Fruit fly (Drosophila melanogaster): ENCODE results near the gene CG43082.

CG43082 gene

dm6 chr3L:15675111-15675510 lies 13.4 kb downstream of the CG43082 start (continued):
- TF ChIP-seq peb (GFP tag; IDR thresholded peaks at IDR 0.05) = 0 out of 2 replicates have a peak, but pooled peaks have one; percentile 35
- TF ChIP-seq CG4424 (GFP tag; optimal IDR thresholded peaks at IDR 0.05) = peak; percentile 86
- peak; percentile 13 for TF ChIP-seq disco-r (GFP tag; optimal IDR thresholded peaks at IDR 0.05)
- TF ChIP-seq Camta (GFP tag; optimal IDR thresholded peaks at IDR 0.05) = peak; percentile 63
- no peak for TF ChIP-seq CG31365 (tag; optimal IDR thresholded peaks at IDR 0.05)
- TF ChIP-seq Hsf (GFP tag; optimal IDR thresholded peaks at IDR 0.05) = peak; percentile 57
- TF ChIP-seq NK7.1 (GFP tag; optimal IDR thresholded peaks at IDR 0.05) = peak; percentile 5
- peak; percentile 87 for TF ChIP-seq gem (tag; optimal IDR thresholded peaks at IDR 0.05)
- peak; percentile 28 for TF ChIP-seq NC2α (GFP tag; optimal IDR thresholded peaks at IDR 0.05)
- TF ChIP-seq row (GFP tag; IDR thresholded peaks at IDR 0.05) = peak; percentile 75
- TF ChIP-seq CG14860 (GFP tag; IDR thresholded peaks at IDR 0.05; ENCODE audit: partially characterized antibody) = no peak
- TF ChIP-seq slp2 (GFP tag; optimal IDR thresholded peaks at IDR 0.05) = peak; percentile 53
- peak; percentile 15 for TF ChIP-seq Deaf1 (tag; optimal IDR thresholded peaks at IDR 0.05)
- TF ChIP-seq Sox102F (GFP tag; optimal IDR thresholded peaks at IDR 0.05) = peak; percentile 67
- peak; percentile 92 for TF ChIP-seq Xrp1 (GFP tag; IDR thresholded peaks at IDR 0.05)
- TF ChIP-seq CG9609 (GFP tag; optimal IDR thresholded peaks at IDR 0.05) = peak; percentile 50
- no peak for TF ChIP-seq eyg (GFP tag; optimal IDR thresholded peaks at IDR 0.05)
- TF ChIP-seq CG1603 (tag; optimal IDR thresholded peaks at IDR 0.05) = peak; percentile 92
- TF ChIP-seq CG12942 (GFP tag; optimal IDR thresholded peaks at IDR 0.05) = peak; percentile 52
- peak; percentile 89 for TF ChIP-seq zfh1 (GFP tag; IDR thresholded peaks at IDR 0.05)
- no peak for TF ChIP-seq gro (GFP tag; optimal IDR thresholded peaks at IDR 0.05)
- peak; percentile 66 for TF ChIP-seq nerfin-1 (tag; optimal IDR thresholded peaks at IDR 0.05)
- no peak for TF ChIP-seq CG13296 (GFP tag; optimal IDR thresholded peaks at IDR 0.05)
- peak; percentile 80; the same call in 1 of the 2 replicates for TF ChIP-seq ara (GFP tag; IDR thresholded peaks at IDR 0.05)
- TF ChIP-seq odd (GFP tag; optimal IDR thresholded peaks at IDR 0.05) = no peak
- TF ChIP-seq sens-2 (GFP tag; IDR thresholded peaks at IDR 0.05) = peak; percentile 56; the same call in 1 of the 2 replicates
- no peak for TF ChIP-seq Lpt (GFP tag; optimal IDR thresholded peaks at IDR 0.05)
- peak; percentile 65 for TF ChIP-seq CG7556 (GFP tag; optimal IDR thresholded peaks at IDR 0.05)
- TF ChIP-seq CG8290 (GFP tag; optimal IDR thresholded peaks at IDR 0.05) = peak; percentile 62
- TF ChIP-seq CG8290 (tag; optimal IDR thresholded peaks at IDR 0.05) = peak in 1 of 2 experiments; percentile 26
- TF ChIP-seq H2.0 (GFP tag; IDR thresholded peaks at IDR 0.05) = peak; percentile 30; the same call in 1 of the 2 replicates
- no peak for TF ChIP-seq danr (GFP tag; IDR thresholded peaks at IDR 0.05)
- 0 out of 2 replicates have a peak, but pooled peaks have one; percentile 22 for TF ChIP-seq onecut (GFP tag; IDR thresholded peaks at IDR 0.05)
- TF ChIP-seq CG17829 (tag; optimal IDR thresholded peaks at IDR 0.05) = peak; percentile 90
- TF ChIP-seq CG18011 (GFP tag; optimal IDR thresholded peaks at IDR 0.05) = no peak
- TF ChIP-seq hkb (optimal IDR thresholded peaks at IDR 0.05) = no peak
- peak; percentile 51 for TF ChIP-seq hkb (GFP tag; IDR thresholded peaks at IDR 0.05)
- TF ChIP-seq E2f1 (GFP tag; IDR thresholded peaks at IDR 0.05) = 0 out of 2 replicates have a peak, but pooled peaks have one; percentile 37
- TF ChIP-seq Pdp1 (GFP tag; optimal IDR thresholded peaks at IDR 0.05) = peak; percentile 59 to 71
- peak in 1 of 3 experiments; percentile 89 for TF ChIP-seq lola (GFP tag; optimal IDR thresholded peaks at IDR 0.05)
- peak; percentile 78 for TF ChIP-seq fd96Cb (tag; optimal IDR thresholded peaks at IDR 0.05)
- TF ChIP-seq Kr (GFP tag; optimal IDR thresholded peaks at IDR 0.05) = peak; percentile 11
- no peak for TF ChIP-seq Jarid2 (GFP tag; optimal IDR thresholded peaks at IDR 0.05)
- peak; percentile 65 for TF ChIP-seq CG10209 (GFP tag; optimal IDR thresholded peaks at IDR 0.05)
- TF ChIP-seq gt (GFP tag; IDR thresholded peaks at IDR 0.05) = peak; percentile 13; the same call in 1 of the 2 replicates
- no peak for TF ChIP-seq CG12299 (tag; optimal IDR thresholded peaks at IDR 0.05)
- no peak for TF ChIP-seq vnd (GFP tag; IDR thresholded peaks at IDR 0.05; ENCODE audit: partially characterized antibody)
- peak; percentile 32 for TF ChIP-seq CG13624 (GFP tag; optimal IDR thresholded peaks at IDR 0.05)
- TF ChIP-seq Mad (GFP tag; optimal IDR thresholded peaks at IDR 0.05) = peak; percentile 41
- TF ChIP-seq pnt (GFP tag; optimal IDR thresholded peaks at IDR 0.05) = peak; percentile 55
- peak; percentile 71 for TF ChIP-seq CG7839 (tag; optimal IDR thresholded peaks at IDR 0.05)
